Fruit fly (Drosophila melanogaster) whole organism, embryonic: Measurements from ENCODE around the gene Sidpn.
A peak's percentile ranks its signal among the peaks of the same experiment; 100 is the strongest.

Experiments
- Asciz ChIP-seq: fragments of 200-800 bp; sonication (Bioruptor generic); optimal IDR thresholded peaks from 2 replicates; lab custom pipeline; 2017; ENCODE audit warnings: missing biosample characterization, mild to moderate bottlenecking, missing genetic modification characterization, missing genetic modification reagents
- CG1024 ChIP-seq: fragments of 200-800 bp; sonication (Bioruptor generic); IDR thresholded peaks from 2 replicates; pipeline ENCODE4 v1.3.6; 2022; ENCODE audit warnings: missing biosample characterization, missing genetic modification characterization
- CG10366 ChIP-seq: fragments of 200-800 bp; sonication (Bioruptor generic); IDR thresholded peaks from 2 replicates; pipeline ENCODE4 v1.3.6; 2022; ENCODE audit warnings: missing biosample characterization, missing genetic modification characterization
- CG10543 ChIP-seq: fragments of 200-800 bp; sonication (Bioruptor generic); optimal IDR thresholded peaks from 3 replicates; lab custom pipeline; 2017; ENCODE audit warnings: missing biosample characterization, mild to moderate bottlenecking, missing genetic modification characterization, moderate library complexity
- CG11723 ChIP-seq: fragments of 200-800 bp; sonication (Bioruptor generic); optimal IDR thresholded peaks from 2 replicates; lab custom pipeline; 2017; ENCODE audit warnings: missing biosample characterization, mild to moderate bottlenecking, missing genetic modification characterization
- CG12769 ChIP-seq: fragments of 200-800 bp; sonication (Bioruptor generic); optimal IDR thresholded peaks from 2 replicates; lab custom pipeline; 2019; ENCODE audit warnings: missing biosample characterization, mild to moderate bottlenecking, missing genetic modification characterization, moderate library complexity
- CG13287 ChIP-seq: fragments of 200-800 bp; sonication (Bioruptor generic); IDR thresholded peaks from 2 replicates; pipeline ENCODE4 v1.3.6; 2022; ENCODE audit warnings: missing biosample characterization, missing genetic modification characterization; ENCODE audit not compliant: partially characterized antibody
- CG14860 ChIP-seq: fragments of 200-800 bp; sonication (Bioruptor generic); IDR thresholded peaks from 3 replicates; pipeline ENCODE4 v1.3.6; 2022; ENCODE audit warnings: missing biosample characterization, missing genetic modification characterization; ENCODE audit not compliant: partially characterized antibody
- CG1647 ChIP-seq: fragments of 200-800 bp; sonication (Bioruptor generic); optimal IDR thresholded peaks from 3 replicates; lab custom pipeline; 2016; ENCODE audit warnings: missing biosample characterization, missing genetic modification characterization
- CG18619 ChIP-seq: fragments of 200-800 bp; sonication (Bioruptor generic); optimal IDR thresholded peaks from 3 replicates; lab custom pipeline; 2017; ENCODE audit warnings: missing biosample characterization, mild to moderate bottlenecking, missing genetic modification characterization
- CG33213 ChIP-seq: fragments of 200-800 bp; sonication (Bioruptor generic); optimal IDR thresholded peaks from 3 replicates; lab custom pipeline; 2016; ENCODE audit warnings: missing biosample characterization, missing genetic modification characterization
- CG5245 ChIP-seq: fragments of 200-800 bp; sonication (Bioruptor generic); optimal IDR thresholded peaks from 3 replicates; lab custom pipeline; 2016; ENCODE audit warnings: missing biosample characterization, missing genetic modification characterization
- CG8290 ChIP-seq, 3 experiments: fragments of 200-800 bp; sonication (Bioruptor generic); optimal IDR thresholded peaks; 2 replicates each; lab custom pipeline; 2016 to 2019; ENCODE audit warnings: missing biosample characterization in 3 of 3, missing genetic modification characterization in 3 of 3, mild to moderate bottlenecking in 2 of 3, moderate library complexity in 1 of 3
- CG8765 ChIP-seq: fragments of 200-800 bp; sonication (Bioruptor generic); IDR thresholded peaks from 2 replicates; pipeline ENCODE4 v1.3.6; 2022; ENCODE audit warnings: missing biosample characterization, missing genetic modification characterization
- CHES-1-like ChIP-seq: fragments of 200-800 bp; sonication (Bioruptor generic); optimal IDR thresholded peaks from 2 replicates; lab custom pipeline; 2016; ENCODE audit warnings: missing biosample characterization, missing genetic modification characterization
- CTCF ChIP-seq: fragments of 200-800 bp; sonication (Bioruptor generic); optimal IDR thresholded peaks from 2 replicates; lab custom pipeline; 2017; ENCODE audit warnings: missing biosample characterization, mild to moderate bottlenecking, missing genetic modification characterization, moderate library complexity
- Camta ChIP-seq: fragments of 200-800 bp; sonication (Bioruptor generic); optimal IDR thresholded peaks from 2 replicates; lab custom pipeline; 2016; ENCODE audit warnings: missing biosample characterization, missing genetic modification characterization
- Dbx ChIP-seq: fragments of 200-800 bp; sonication (Bioruptor generic); IDR thresholded peaks from 3 replicates; pipeline ENCODE4 v1.3.6; 2022; ENCODE audit warnings: missing biosample characterization, missing genetic modification characterization
- Dip2 ChIP-seq: fragments of 200-800 bp; sonication (Bioruptor generic); IDR thresholded peaks from 2 replicates; pipeline ENCODE4 v1.3.6; 2022; ENCODE audit warnings: missing biosample characterization, missing genetic modification characterization
- Fer1 ChIP-seq: fragments of 200-800 bp; sonication (Bioruptor generic); optimal IDR thresholded peaks from 2 replicates; lab custom pipeline; 2017; ENCODE audit warnings: missing biosample characterization, mild to moderate bottlenecking, missing genetic modification characterization
- Gsc ChIP-seq: fragments of 200-800 bp; sonication (Bioruptor generic); IDR thresholded peaks from 2 replicates; pipeline ENCODE4 v1.3.6; 2022; ENCODE audit warnings: missing biosample characterization, missing genetic modification characterization
- H2.0 ChIP-seq: fragments of 200-800 bp; sonication (Bioruptor generic); IDR thresholded peaks from 2 replicates; pipeline ENCODE4 v1.3.6; 2022; ENCODE audit warnings: missing biosample characterization, missing genetic modification characterization
- Hmr ChIP-seq: fragments of 200-800 bp; sonication (Bioruptor generic); optimal IDR thresholded peaks from 3 replicates; lab custom pipeline; 2017; ENCODE audit warnings: mild to moderate bottlenecking, missing biosample characterization, missing genetic modification reagents, missing genetic modification characterization
- Hr51 ChIP-seq, 2 experiments: fragments of 200-800 bp; sonication (Bioruptor generic); optimal IDR thresholded peaks; 2 replicates in 1 of 2; 3 replicates in 1 of 2; lab custom pipeline; 2016 to 2018; ENCODE audit warnings: missing biosample characterization in 2 of 2, missing genetic modification characterization in 2 of 2, mild to moderate bottlenecking in 1 of 2, moderate library complexity in 1 of 2
- Hr78 ChIP-seq, 2 experiments: fragments of 200-800 bp in 1 of 2; fragments of >200 bp in 1 of 2; sonication (Bioruptor generic) in 1 of 2; optimal IDR thresholded peaks; 2 replicates each; lab custom pipeline; 2017 to 2019; ENCODE audit warnings: missing biosample characterization in 2 of 2, missing genetic modification characterization in 2 of 2, mild to moderate bottlenecking in 1 of 2, moderate library complexity in 1 of 2
- Mad ChIP-seq: fragments of 200-800 bp; sonication (Bioruptor generic); optimal IDR thresholded peaks from 2 replicates; lab custom pipeline; 2016; ENCODE audit warnings: missing biosample characterization, missing genetic modification characterization
- Max ChIP-seq: fragments of 200-800 bp; sonication (Bioruptor generic); optimal IDR thresholded peaks from 2 replicates; lab custom pipeline; 2016; ENCODE audit warnings: missing biosample characterization, mild to moderate bottlenecking, missing genetic modification characterization
- Oaz ChIP-seq: fragments of 200-800 bp; sonication (Bioruptor generic); IDR thresholded peaks from 2 replicates; pipeline ENCODE4 v1.3.6; 2022; ENCODE audit warnings: missing biosample characterization, missing genetic modification characterization
- Optix ChIP-seq: fragments of 200-800 bp; sonication (Bioruptor generic); IDR thresholded peaks from 3 replicates; pipeline ENCODE4 v1.3.6; 2022; ENCODE audit warnings: missing biosample characterization, missing genetic modification characterization
- Poxn ChIP-seq: fragments of 200-800 bp; sonication (Bioruptor generic); IDR thresholded peaks from 2 replicates; pipeline ENCODE4 v1.3.6; 2022; ENCODE audit warnings: missing biosample characterization, missing genetic modification characterization
- Sry-β ChIP-seq: fragments of 200-800 bp; sonication (Bioruptor generic); optimal IDR thresholded peaks from 2 replicates; lab custom pipeline; 2018; ENCODE audit warnings: missing biosample characterization, mild to moderate bottlenecking, missing genetic modification characterization, moderate library complexity
- bab2 ChIP-seq: fragments of 200-800 bp; sonication (Bioruptor generic); optimal IDR thresholded peaks from 2 replicates; lab custom pipeline; 2016; ENCODE audit warnings: missing biosample characterization, missing genetic modification characterization
- bowl ChIP-seq: fragments of 200-800 bp; sonication (Bioruptor generic); IDR thresholded peaks from 2 replicates; pipeline ENCODE4 v1.3.6; 2022; ENCODE audit warnings: missing biosample characterization, missing genetic modification characterization
- cg ChIP-seq: fragments of 200-800 bp; sonication (Bioruptor generic); optimal IDR thresholded peaks from 3 replicates; lab custom pipeline; 2019; ENCODE audit warnings: missing biosample characterization, mild to moderate bottlenecking, missing genetic modification characterization, moderate library complexity
- crol ChIP-seq: fragments of 200-800 bp; sonication (Bioruptor generic); IDR thresholded peaks from 2 replicates; pipeline ENCODE4 v1.3.6; 2022; ENCODE audit warnings: missing biosample characterization, missing genetic modification characterization
- dati ChIP-seq: fragments of 200-800 bp; sonication (Bioruptor generic); IDR thresholded peaks from 2 replicates; pipeline ENCODE4 v1.3.6; 2022; ENCODE audit warnings: missing biosample characterization, missing genetic modification characterization
- ftz-f1 ChIP-seq: fragments of 200-800 bp; sonication (Bioruptor generic); optimal IDR thresholded peaks from 2 replicates; lab custom pipeline; 2016; ENCODE audit warnings: missing biosample characterization, missing genetic modification characterization
- ham ChIP-seq: fragments of 200-800 bp; sonication (Bioruptor generic); IDR thresholded peaks from 2 replicates; pipeline ENCODE4 v1.3.6; 2022; ENCODE audit warnings: missing biosample characterization, missing genetic modification characterization
- ind ChIP-seq: fragments of 200-800 bp; sonication (Bioruptor generic); optimal IDR thresholded peaks from 3 replicates; lab custom pipeline; 2016; ENCODE audit warnings: missing biosample characterization, missing genetic modification characterization
- jing ChIP-seq: fragments of 200-800 bp; sonication (Bioruptor generic); optimal IDR thresholded peaks from 2 replicates; lab custom pipeline; 2018; ENCODE audit warnings: missing biosample characterization, mild to moderate bottlenecking, missing genetic modification characterization
- jumu ChIP-seq: fragments of 200-800 bp; sonication (Bioruptor generic); optimal IDR thresholded peaks from 3 replicates; lab custom pipeline; 2016; ENCODE audit warnings: missing biosample characterization, missing genetic modification characterization
- oc ChIP-seq: fragments of 200-800 bp; sonication (Bioruptor generic); optimal IDR thresholded peaks from 2 replicates; lab custom pipeline; 2018; ENCODE audit warnings: missing biosample characterization, mild to moderate bottlenecking, missing genetic modification characterization, moderate library complexity
- ranshi ChIP-seq: fragments of 200-800 bp; sonication (Bioruptor generic); IDR thresholded peaks from 2 replicates; pipeline ENCODE4 v1.3.6; 2022; ENCODE audit warnings: missing biosample characterization, missing genetic modification characterization
- repo ChIP-seq: fragments of 200-800 bp; sonication (Bioruptor generic); optimal IDR thresholded peaks from 2 replicates; lab custom pipeline; 2016; ENCODE audit warnings: missing biosample characterization, missing genetic modification characterization
- sqz ChIP-seq: fragments of 200-800 bp; sonication (Bioruptor generic); optimal IDR thresholded peaks from 3 replicates; lab custom pipeline; 2018; ENCODE audit warnings: missing biosample characterization, mild to moderate bottlenecking, missing genetic modification characterization
- tgo ChIP-seq: fragments of 200-800 bp; sonication (Bioruptor generic); IDR thresholded peaks from 3 replicates; pipeline ENCODE4 v1.3.6; 2022; ENCODE audit warnings: missing biosample characterization, missing genetic modification characterization
- trh ChIP-seq: fragments of 200-800 bp; sonication (Bioruptor generic); optimal IDR thresholded peaks from 2 replicates; lab custom pipeline; 2016; ENCODE audit warnings: missing biosample characterization, missing genetic modification characterization
- tx ChIP-seq: fragments of 200-800 bp; sonication (Bioruptor generic); optimal IDR thresholded peaks from 2 replicates; lab custom pipeline; 2016; ENCODE audit warnings: missing biosample characterization, missing genetic modification characterization
- vvl ChIP-seq: fragments of 200-800 bp; sonication (Bioruptor generic); IDR thresholded peaks from 2 replicates; pipeline ENCODE4 v1.3.6; 2022; ENCODE audit warnings: missing biosample characterization, missing genetic modification characterization

The Sidpn gene

dm6 chr2L:19021278-19022220 is 6.0 kb upstream of the Sidpn start (continued):
- TF ChIP-seq Poxn (GFP tag; lab: Robert Waterston, UW) (no peak), dati (GFP tag; lab: Robert Waterston, UW) (no peak), ftz-f1 (no peak), CG33213 (GFP tag; lab: Kevin White, UChicago) (no peak), Fer1 (GFP tag; lab: Kevin White, UChicago) (peak; percentile 89), bowl (GFP tag; lab: Robert Waterston, UW) (no peak), Oaz (GFP tag; lab: Robert Waterston, UW) (no peak), jing (peak; percentile 43), CHES-1-like (peak; percentile 35), cg (GFP tag; lab: Kevin White, UChicago) (peak; percentile 31), CG13287 (GFP tag; lab: Robert Waterston, UW) (no peak), vvl (peak; percentile 76), oc (tag; lab: Kevin White, UChicago) (peak; percentile 52), CG10543 (GFP tag; lab: Kevin White, UChicago) (peak; percentile 96), CG18619 (GFP tag; lab: Kevin White, UChicago) (peak; percentile 84), Dip2 (GFP tag; lab: Robert Waterston, UW) (no peak), tgo (GFP tag; lab: Robert Waterston, UW) (peak; percentile 86), Hmr (GFP tag; lab: Kevin White, UChicago) (peak; percentile 90), Gsc (GFP tag; lab: Robert Waterston, UW) (no peak), CG1647 (GFP tag; lab: Kevin White, UChicago) (no peak), Max (GFP tag; lab: Kevin White, UChicago) (peak; percentile 60), CG11723 (peak; percentile 55), Mad (GFP tag; lab: Kevin White, UChicago) (peak; percentile 25), repo (GFP tag; lab: Kevin White, UChicago) (no peak), Hr51 (GFP tag; optimal IDR thresholded peaks at IDR 0.05; lab: Kevin White, UChicago) (peak; percentile 12 to 89), CG10366 (GFP tag; lab: Robert Waterston, UW) (peak; percentile 71), bab2 (GFP tag; lab: Kevin White, UChicago) (peak; percentile 39), crol (peak; percentile 91), ham (GFP tag; lab: Robert Waterston, UW) (no peak), CTCF (GFP tag; lab: Kevin White, UChicago) (no peak), CG8290 (GFP tag; optimal IDR thresholded peaks at IDR 0.05; lab: Kevin White, UChicago) (peak; percentile 25), CG8290 (tag; optimal IDR thresholded peaks at IDR 0.05; lab: Kevin White, UChicago) (no peak), H2.0 (GFP tag; lab: Robert Waterston, UW) (no peak; the same call in 1 of the 2 replicates), ranshi (peak; percentile 52; the same call in 1 of the 2 replicates), Sry-β (GFP tag; lab: Kevin White, UChicago) (no peak), CG12769 (no peak), Hr78 (GFP tag; optimal IDR thresholded peaks at IDR 0.05; lab: Kevin White, UChicago) (peak in 1 of 2 experiments; percentile 68), trh (no peak), CG14860 (no peak), jumu (GFP tag; lab: Kevin White, UChicago) (peak; percentile 37), tx (no peak), CG1024 (no peak), CG5245 (GFP tag; lab: Kevin White, UChicago) (peak; percentile 57), Dbx (GFP tag; lab: Robert Waterston, UW) (peak; percentile 69; the same call in 2 of the 3 replicates), sqz (GFP tag; lab: Kevin White, UChicago) (peak; percentile 67), Optix (GFP tag; lab: Robert Waterston, UW) (no peak), ind (peak; percentile 57), Asciz (GFP tag; lab: Kevin White, UChicago) (peak; percentile 72), Camta (no peak), CG8765 (GFP tag; lab: Robert Waterston, UW) (no peak)
